Fruit fly (Drosophila melanogaster): ENCODE data around the gene CG3473.

Gene CG3473

dm6 chr2L:14553868-14554591 lies 9.5 kb downstream of the CG3473 start (continued):
- no peak for TF ChIP-seq D (optimal IDR thresholded peaks at IDR 0.05)
- peak; percentile 63 for TF ChIP-seq D (GFP tag; optimal IDR thresholded peaks at IDR 0.05)
- peak; percentile 31 for TF ChIP-seq CTCF (GFP tag; optimal IDR thresholded peaks at IDR 0.05)
- no peak for TF ChIP-seq CG34376 (GFP tag; optimal IDR thresholded peaks at IDR 0.05)
- TF ChIP-seq CG4617 (GFP tag; optimal IDR thresholded peaks at IDR 0.05; ENCODE audit: borderline replicate concordance), result peak; percentile 19
- no peak for TF ChIP-seq gfzf (GFP tag; optimal IDR thresholded peaks at IDR 0.05)
- peak; percentile 63 for TF ChIP-seq NfI (GFP tag; optimal IDR thresholded peaks at IDR 0.05)
- no peak for TF ChIP-seq CG15514 (GFP tag; optimal IDR thresholded peaks at IDR 0.05)
- peak; percentile 19 for TF ChIP-seq wek (GFP tag; optimal IDR thresholded peaks at IDR 0.05)
- peak; percentile 67 for TF ChIP-seq CG12391 (tag; optimal IDR thresholded peaks at IDR 0.05)
- TF ChIP-seq CG8359 (GFP tag; optimal IDR thresholded peaks at IDR 0.05; ENCODE audit: borderline replicate concordance), result peak; percentile 55
- peak; percentile 84 for TF ChIP-seq phol (tag; optimal IDR thresholded peaks at IDR 0.05)
- TF ChIP-seq CG17568 (GFP tag; optimal IDR thresholded peaks at IDR 0.05), result no peak
- TF ChIP-seq CG4404 (GFP tag; IDR thresholded peaks at IDR 0.05), result peak; percentile 91
- TF ChIP-seq CG2678 (tag; optimal IDR thresholded peaks at IDR 0.05), result peak; percentile 81
- TF ChIP-seq CG8089 (GFP tag; optimal IDR thresholded peaks at IDR 0.05), result peak; percentile 62
- TF ChIP-seq CG11398 (GFP tag; optimal IDR thresholded peaks at IDR 0.05), result peak; percentile 26
- TF ChIP-seq jigr1 (GFP tag; IDR thresholded peaks at IDR 0.05), result no peak
- TF ChIP-seq ssp (GFP tag; IDR thresholded peaks at IDR 0.05), result peak; percentile 55
- no peak for TF ChIP-seq chinmo (GFP tag; IDR thresholded peaks at IDR 0.05; ENCODE audit: partially characterized antibody)
- TF ChIP-seq odd (GFP tag; optimal IDR thresholded peaks at IDR 0.05), result no peak
- TF ChIP-seq GATAe (GFP tag; conservative IDR thresholded peaks at IDR 0.05), result no peak
- TF ChIP-seq Stat92E (GFP tag; optimal IDR thresholded peaks at IDR 0.05), result peak in 1 of 3 experiments; percentile 81
- peak; percentile 70 for TF ChIP-seq onecut (GFP tag; IDR thresholded peaks at IDR 0.05)
- peak; percentile 8 for TF ChIP-seq ATbp (GFP tag; optimal IDR thresholded peaks at IDR 0.05)
- TF ChIP-seq Eip74EF (GFP tag; optimal IDR thresholded peaks at IDR 0.05), result peak in 1 of 2 experiments; percentile 42
- peak; percentile 57 for TF ChIP-seq Ssrp (tag; optimal IDR thresholded peaks at IDR 0.05)
- TF ChIP-seq crp (GFP tag; optimal IDR thresholded peaks at IDR 0.05), result no peak
- TF ChIP-seq unpg (GFP tag; optimal IDR thresholded peaks at IDR 0.05), result peak; percentile 54
- TF ChIP-seq nerfin-2 (GFP tag; IDR thresholded peaks at IDR 0.05; ENCODE audit: partially characterized antibody), result no peak
- TF ChIP-seq Dp (GFP tag; optimal IDR thresholded peaks at IDR 0.05), result no peak
- peak; percentile 64 for TF ChIP-seq CG11504 (tag; optimal IDR thresholded peaks at IDR 0.05)
- no peak for TF ChIP-seq D19B (GFP tag; optimal IDR thresholded peaks at IDR 0.05)
- peak; percentile 73 for TF ChIP-seq Max (GFP tag; optimal IDR thresholded peaks at IDR 0.05)
- peak; percentile 56 for TF ChIP-seq CG18476 (GFP tag; optimal IDR thresholded peaks at IDR 0.05)
- TF ChIP-seq Hr78 (GFP tag; optimal IDR thresholded peaks at IDR 0.05), result peak in 1 of 2 experiments; percentile 71
- TF ChIP-seq ash1 (GFP tag; optimal IDR thresholded peaks at IDR 0.05), result no peak
- TF ChIP-seq wor (GFP tag; IDR thresholded peaks at IDR 0.05), result 0 out of 2 replicates have a peak, but pooled peaks have one; percentile 25
- TF ChIP-seq CoRest (tag; optimal IDR thresholded peaks at IDR 0.05), result peak; percentile 66
- TF ChIP-seq Sin3A (optimal IDR thresholded peaks at IDR 0.05), result no peak
- no peak for TF ChIP-seq Dll (GFP tag; IDR thresholded peaks at IDR 0.05; ENCODE audit: partially characterized antibody)
- TF ChIP-seq MTF-1 (GFP tag; optimal IDR thresholded peaks at IDR 0.05; ENCODE audit: borderline replicate concordance), result peak; percentile 66
- no peak for TF ChIP-seq CkIIα-i1 (GFP tag; IDR thresholded peaks at IDR 0.05)
- TF ChIP-seq dimm (GFP tag; IDR thresholded peaks at IDR 0.05), result no peak
- TF ChIP-seq sna (GFP tag; IDR thresholded peaks at IDR 0.05; ENCODE audit: partially characterized antibody), result no peak
- peak; percentile 75 for TF ChIP-seq CG1233 (GFP tag; optimal IDR thresholded peaks at IDR 0.05)
- peak; percentile 78 for TF ChIP-seq Neu2 (GFP tag; optimal IDR thresholded peaks at IDR 0.05; ENCODE audit: borderline replicate concordance)

All from whole organism, embryonic.